Worm (Caenorhabditis elegans) whole organism, late embryonic: Measurements from ENCODE around the gene str-94.

ENCODE experiments used
- C08G9.2 ChIP-seq: sonication (generic microtip); optimal IDR thresholded peaks from 2 replicates; lab custom pipeline; 2016; ENCODE audit warnings: mild to moderate bottlenecking, missing genetic modification characterization, moderate library complexity, missing compliant biosample characterization
- C38D4.7 ChIP-seq: fragments of 200-800 bp; sonication (Bioruptor generic); optimal IDR thresholded peaks from 2 replicates; lab custom pipeline; 2018; ENCODE audit warnings: mild to moderate bottlenecking, missing genetic modification characterization, moderate library complexity, missing compliant biosample characterization
- F13H6.1 ChIP-seq: sonication (generic microtip); optimal IDR thresholded peaks from 2 replicates; lab custom pipeline; 2016; ENCODE audit warnings: missing genetic modification characterization, missing compliant biosample characterization
- K02D7.2 ChIP-seq: sonication (generic microtip); optimal IDR thresholded peaks from 2 replicates; lab custom pipeline; 2017; ENCODE audit warnings: mild to moderate bottlenecking, missing genetic modification characterization, missing compliant biosample characterization
- K09A11.1 ChIP-seq: sonication (generic microtip); optimal IDR thresholded peaks from 2 replicates; lab custom pipeline; 2017; ENCODE audit warnings: antibody characterized with exemption, mild to moderate bottlenecking, missing genetic modification characterization, missing compliant biosample characterization; ENCODE audit not compliant: insufficient read depth
- T23F11.4 ChIP-seq: fragments of 200-800 bp; sonication (Bioruptor generic); optimal IDR thresholded peaks from 2 replicates; lab custom pipeline; 2018; ENCODE audit warnings: mild to moderate bottlenecking, missing genetic modification characterization, missing compliant biosample characterization
- Y22D7AL.16 ChIP-seq: sonication (generic microtip); optimal IDR thresholded peaks from 2 replicates; lab custom pipeline; 2016; ENCODE audit warnings: missing genetic modification characterization, missing compliant biosample characterization
- ahr-1 ChIP-seq: sonication (generic microtip); optimal IDR thresholded peaks from 2 replicates; lab custom pipeline; 2016; ENCODE audit warnings: missing genetic modification characterization, missing compliant biosample characterization
- ama-1 ChIP-seq: fragments of 150-350 bp; optimal IDR thresholded peaks from 2 replicates; lab custom pipeline; 2014
- ceh-14 ChIP-seq: sonication (generic microtip); optimal IDR thresholded peaks from 2 replicates; lab custom pipeline; 2016; ENCODE audit warnings: missing genotype, missing genetic modification characterization, missing compliant biosample characterization
- ceh-18 ChIP-seq: sonication (generic microtip); optimal IDR thresholded peaks from 2 replicates; lab custom pipeline; 2016; ENCODE audit warnings: missing genetic modification characterization, missing compliant biosample characterization
- ceh-19 ChIP-seq: fragments of 200-800 bp; sonication (Bioruptor generic); optimal IDR thresholded peaks from 2 replicates; lab custom pipeline; 2018; ENCODE audit warnings: mild to moderate bottlenecking, missing genetic modification characterization, missing compliant biosample characterization
- ceh-22 ChIP-seq: sonication (generic microtip); optimal IDR thresholded peaks from 2 replicates; lab custom pipeline; 2017; ENCODE audit warnings: missing biosample characterization, missing genetic modification characterization
- ceh-30 ChIP-seq: fragments of 150-350 bp; optimal IDR thresholded peaks from 2 replicates; lab custom pipeline; 2014; ENCODE audit warnings: missing biosample characterization, missing genetic modification characterization
- ceh-31 ChIP-seq: sonication (generic microtip); optimal IDR thresholded peaks from 2 replicates; lab custom pipeline; 2016; ENCODE audit warnings: missing genetic modification characterization, missing compliant biosample characterization
- ceh-34 ChIP-seq: sonication (generic microtip); optimal IDR thresholded peaks from 2 replicates; lab custom pipeline; 2016; ENCODE audit warnings: mild to moderate bottlenecking, missing genetic modification characterization, missing compliant biosample characterization
- ceh-45 ChIP-seq: fragments of 200-800 bp; sonication (Bioruptor generic); IDR thresholded peaks from 2 replicates; pipeline ENCODE4 v1.3.6; 2022; ENCODE audit warnings: missing genetic modification reagents, missing genetic modification characterization, missing compliant biosample characterization
- ceh-48 ChIP-seq: sonication (generic microtip); optimal IDR thresholded peaks from 2 replicates; lab custom pipeline; 2016; ENCODE audit warnings: missing genetic modification characterization, inconsistent platforms, missing compliant biosample characterization
- ceh-6 ChIP-seq: fragments of 200-800 bp; sonication (Bioruptor generic); optimal IDR thresholded peaks from 2 replicates; lab custom pipeline; 2018; ENCODE audit warnings: mild to moderate bottlenecking, missing genetic modification characterization, missing compliant biosample characterization
- ceh-9 ChIP-seq: sonication (generic microtip); optimal IDR thresholded peaks from 2 replicates; lab custom pipeline; 2016; ENCODE audit warnings: mild to moderate bottlenecking, missing genetic modification characterization, inconsistent platforms, missing compliant biosample characterization
- dve-1 ChIP-seq: sonication (generic microtip); optimal IDR thresholded peaks from 2 replicates; lab custom pipeline; 2017; ENCODE audit warnings: antibody characterized with exemption, mild to moderate bottlenecking, missing genetic modification characterization, missing compliant biosample characterization
- elt-2 ChIP-seq: sonication (generic microtip); optimal IDR thresholded peaks from 2 replicates; lab custom pipeline; 2016; ENCODE audit warnings: missing genetic modification reagents, missing genetic modification characterization, missing compliant biosample characterization
- ets-4 ChIP-seq: sonication (generic microtip); optimal IDR thresholded peaks from 2 replicates; lab custom pipeline; 2016; ENCODE audit warnings: missing genetic modification characterization, missing compliant biosample characterization
- fax-1 ChIP-seq: sonication (generic microtip); optimal IDR thresholded peaks from 2 replicates; lab custom pipeline; 2016; ENCODE audit warnings: missing genotype, missing genetic modification characterization, missing compliant biosample characterization
- fkh-10 ChIP-seq: fragments of 150-350 bp; optimal IDR thresholded peaks from 2 replicates; lab custom pipeline; 2014; ENCODE audit warnings: missing biosample characterization, missing genetic modification reagents, missing genetic modification characterization
- hlh-13 ChIP-seq: fragments of 200-800 bp; sonication (Bioruptor generic); optimal IDR thresholded peaks from 2 replicates; lab custom pipeline; 2018; ENCODE audit warnings: mild to moderate bottlenecking, missing genetic modification characterization, missing compliant biosample characterization
- hlh-30 ChIP-seq: sonication (generic microtip); optimal IDR thresholded peaks from 2 replicates; lab custom pipeline; 2017; ENCODE audit warnings: antibody characterized with exemption, missing genetic modification characterization, missing compliant biosample characterization; ENCODE audit not compliant: insufficient read depth
- hlh-6 ChIP-seq: sonication (generic microtip); optimal IDR thresholded peaks from 2 replicates; lab custom pipeline; 2016; ENCODE audit warnings: missing genotype, missing genetic modification characterization, missing compliant biosample characterization
- lim-6 ChIP-seq: sonication (generic microtip); optimal IDR thresholded peaks from 2 replicates; lab custom pipeline; 2016; ENCODE audit warnings: missing genetic modification characterization, missing compliant biosample characterization
- lin-11 ChIP-seq: fragments of 200-800 bp; sonication (Bioruptor generic); optimal IDR thresholded peaks from 2 replicates; lab custom pipeline; 2018; ENCODE audit warnings: mild to moderate bottlenecking, missing genetic modification characterization, missing compliant biosample characterization
- madf-2 ChIP-seq: sonication (generic microtip); optimal IDR thresholded peaks from 2 replicates; lab custom pipeline; 2017; ENCODE audit warnings: missing genetic modification characterization, missing compliant biosample characterization
- nhr-11 ChIP-seq: fragments of 150-350 bp; optimal IDR thresholded peaks from 2 replicates; lab custom pipeline; 2014; ENCODE audit warnings: missing biosample characterization, missing genetic modification characterization
- nhr-232 ChIP-seq: sonication (generic microtip); optimal IDR thresholded peaks from 2 replicates; lab custom pipeline; 2016; ENCODE audit warnings: missing genetic modification characterization, missing compliant biosample characterization
- npax-4 ChIP-seq: sonication (generic microtip); optimal IDR thresholded peaks from 2 replicates; lab custom pipeline; 2016; ENCODE audit warnings: missing genetic modification characterization, missing compliant biosample characterization
- odd-2 ChIP-seq: sonication (generic microtip); optimal IDR thresholded peaks from 2 replicates; lab custom pipeline; 2017; ENCODE audit warnings: antibody characterized with exemption, mild to moderate bottlenecking, missing genetic modification characterization, missing compliant biosample characterization
- pat-9 ChIP-seq: fragments of 200-800 bp; sonication (Bioruptor generic); optimal IDR thresholded peaks from 2 replicates; lab custom pipeline; 2018; ENCODE audit warnings: mild to moderate bottlenecking, missing genetic modification characterization, moderate library complexity, missing compliant biosample characterization
- pha-2 ChIP-seq: sonication (generic microtip); optimal IDR thresholded peaks from 2 replicates; lab custom pipeline; 2017; ENCODE audit warnings: mild to moderate bottlenecking, missing genetic modification characterization, missing compliant biosample characterization
- pqm-1 ChIP-seq: sonication (generic microtip); optimal IDR thresholded peaks from 2 replicates; lab custom pipeline; 2016; ENCODE audit warnings: missing genetic modification characterization, missing compliant biosample characterization
- pros-1 ChIP-seq: fragments of 150-350 bp; optimal IDR thresholded peaks from 2 replicates; lab custom pipeline; 2014; ENCODE audit warnings: missing biosample characterization, missing genetic modification reagents, missing genetic modification characterization
- sox-2 ChIP-seq: fragments of 200-800 bp; sonication (Bioruptor generic); IDR thresholded peaks from 2 replicates; pipeline ENCODE4 v1.3.6; 2022; ENCODE audit warnings: missing genetic modification reagents, missing genetic modification characterization, missing compliant biosample characterization
- syd-9 ChIP-seq: sonication (generic microtip); optimal IDR thresholded peaks from 2 replicates; lab custom pipeline; 2016; ENCODE audit warnings: mild to moderate bottlenecking, missing genetic modification characterization, moderate library complexity, missing compliant biosample characterization
- tbx-2 ChIP-seq: sonication (generic microtip); optimal IDR thresholded peaks from 2 replicates; lab custom pipeline; 2016; ENCODE audit warnings: missing genetic modification characterization, missing compliant biosample characterization
- tbx-7 ChIP-seq: sonication (generic microtip); optimal IDR thresholded peaks from 2 replicates; lab custom pipeline; 2016; ENCODE audit warnings: missing genotype, missing genetic modification characterization, missing compliant biosample characterization
- unc-42 ChIP-seq: sonication (generic microtip); optimal IDR thresholded peaks from 2 replicates; lab custom pipeline; 2016; ENCODE audit warnings: missing genotype, missing genetic modification characterization, missing compliant biosample characterization
- unc-55 ChIP-seq: sonication (generic microtip); optimal IDR thresholded peaks from 2 replicates; lab custom pipeline; 2017; ENCODE audit warnings: missing biosample characterization, missing genetic modification reagents, missing genetic modification characterization
- unc-86 ChIP-seq: sonication (generic microtip); optimal IDR thresholded peaks from 2 replicates; lab custom pipeline; 2016; ENCODE audit warnings: missing genetic modification characterization, missing compliant biosample characterization
- zip-5 ChIP-seq: sonication (generic microtip); optimal IDR thresholded peaks from 2 replicates; lab custom pipeline; 2016; ENCODE audit warnings: missing genetic modification characterization, missing compliant biosample characterization
- ztf-16 ChIP-seq: sonication (generic microtip); optimal IDR thresholded peaks from 2 replicates; lab custom pipeline; 2017; ENCODE audit warnings: missing genetic modification characterization, missing compliant biosample characterization

str-94 gene

ce11 chrV:9272624-9273023, 23.5 kb upstream of the str-94 start:
- TF ChIP-seq hlh-13 (no peak), ceh-48 (no peak), ets-4 (tag; lab: Kevin White, UChicago) (no peak), ceh-30 (no peak), ceh-34 (tag; lab: Kevin White, UChicago) (no peak), hlh-30 (tag; lab: Kevin White, UChicago) (no peak), K02D7.2 (tag; lab: Kevin White, UChicago) (no peak), nhr-232 (tag; lab: Kevin White, UChicago) (no peak), dve-1 (tag; lab: Kevin White, UChicago) (no peak), pros-1 (tag; lab: Kevin White, UChicago) (no peak), sox-2 (no peak), C38D4.7 (GFP tag; lab: Kevin White, UChicago) (no peak), pat-9 (tag; lab: Kevin White, UChicago) (no peak)

- TF ChIP-seq elt-2 (tag; lab: Kevin White, UChicago) (no peak), npax-4 (no peak), ama-1 (lab: Kevin White, UChicago) (no peak), K09A11.1 (tag; lab: Kevin White, UChicago) (no peak), nhr-232 (tag; lab: Kevin White, UChicago) (no peak), lin-11 (tag; lab: Kevin White, UChicago) (no peak), C38D4.7 (GFP tag; lab: Kevin White, UChicago) (no peak), lim-6 (no peak), T23F11.4 (GFP tag; lab: Kevin White, UChicago) (no peak), ceh-6 (GFP tag; lab: Kevin White, UChicago) (no peak), madf-2 (no peak), ceh-14 (tag; lab: Kevin White, UChicago) (no peak), fkh-10 (GFP tag; lab: Kevin White, UChicago) (no peak), odd-2 (no peak), unc-86 (no peak), sox-2 (no peak), zip-5 (tag; lab: Kevin White, UChicago) (no peak), hlh-13 (no peak)
- TF ChIP-seq, all 69 proteins: peak for 0
Observed at ce11 chrV:9271835-9272234, 22.7 kb upstream of the str-94 start.

- TF ChIP-seq fax-1 (tag; lab: Kevin White, UChicago) (no peak), Y22D7AL.16 (no peak), unc-55 (GFP tag; lab: Kevin White, UChicago) (no peak), pros-1 (tag; lab: Kevin White, UChicago) (no peak), C08G9.2 (tag; lab: Kevin White, UChicago) (no peak), ceh-22 (no peak), ztf-16 (tag; lab: Kevin White, UChicago) (no peak), ceh-18 (tag; lab: Kevin White, UChicago) (peak; percentile 11), ceh-14 (tag; lab: Kevin White, UChicago) (no peak), ceh-31 (tag; lab: Kevin White, UChicago) (peak; percentile 47), T23F11.4 (GFP tag; lab: Kevin White, UChicago) (no peak), hlh-6 (no peak), ceh-19 (GFP tag; lab: Kevin White, UChicago) (no peak), syd-9 (tag; lab: Kevin White, UChicago) (no peak), ama-1 (lab: Kevin White, UChicago) (no peak), tbx-2 (tag; lab: Kevin White, UChicago) (peak; percentile 7), zip-5 (tag; lab: Kevin White, UChicago) (no peak), pha-2 (tag; lab: Kevin White, UChicago) (no peak), dve-1 (tag; lab: Kevin White, UChicago) (no peak), tbx-7 (tag; lab: Kevin White, UChicago) (no peak), unc-42 (tag; lab: Kevin White, UChicago) (peak; percentile 35), sox-2 (no peak), K02D7.2 (tag; lab: Kevin White, UChicago) (no peak), ceh-45 (GFP tag; lab: Robert Waterston, UW) (no peak), ceh-9 (tag; lab: Kevin White, UChicago) (no peak), madf-2 (no peak), nhr-11 (tag; lab: Kevin White, UChicago) (no peak), ahr-1 (tag; lab: Kevin White, UChicago) (no peak), F13H6.1 (tag; lab: Kevin White, UChicago) (no peak), unc-86 (no peak), pqm-1 (tag; lab: Kevin White, UChicago) (no peak)
Observed at ce11 chrV:9270442-9270841, 21.3 kb upstream of the str-94 start.
